Worm (Caenorhabditis elegans) whole organism, L1 larva: ENCODE data around the gene dlc-3.

Experiments used
- C16A3.4 ChIP-seq: fragments of 150-350 bp; optimal IDR thresholded peaks from 2 replicates; lab custom pipeline; 2014; ENCODE audit warnings: missing biosample characterization, missing genetic modification characterization
- Y116A8C.19 ChIP-seq: sonication (generic microtip); optimal IDR thresholded peaks from 2 replicates; lab custom pipeline; 2016; ENCODE audit warnings: missing compliant biosample characterization, missing genetic modification characterization, borderline replicate concordance
- aha-1 ChIP-seq: fragments of 150-350 bp; optimal IDR thresholded peaks from 2 replicates; lab custom pipeline; 2014; ENCODE audit warnings: missing biosample characterization, missing genetic modification characterization
- alr-1 ChIP-seq: fragments of 200-800 bp; sonication (Bioruptor generic); optimal IDR thresholded peaks from 2 replicates; lab custom pipeline; 2018; ENCODE audit warnings: borderline replicate concordance, mild to moderate bottlenecking, missing genetic modification characterization, missing compliant biosample characterization
- ama-1 ChIP-seq: fragments of 150-350 bp; optimal IDR thresholded peaks from 2 replicates; lab custom pipeline; 2014
- blmp-1 ChIP-seq: fragments of 150-350 bp; optimal IDR thresholded peaks from 2 replicates; lab custom pipeline; 2014; ENCODE audit warnings: missing biosample characterization, missing genetic modification characterization
- ceh-63 ChIP-seq: fragments of 200-800 bp; sonication (Bioruptor generic); optimal IDR thresholded peaks from 2 replicates; lab custom pipeline; 2018; ENCODE audit warnings: mild to moderate bottlenecking, missing genetic modification characterization, missing compliant biosample characterization
- ceh-8 ChIP-seq: fragments of 200-800 bp; sonication (Bioruptor generic); optimal IDR thresholded peaks from 2 replicates; lab custom pipeline; 2018; ENCODE audit warnings: mild to moderate bottlenecking, missing genetic modification characterization, moderate library complexity, missing compliant biosample characterization
- ceh-82 ChIP-seq, 3 experiments: fragments of 150-350 bp in 1 of 3; sonication (generic microtip) in 2 of 3; optimal IDR thresholded peaks; 2 replicates each; lab custom pipeline; 2014 to 2017; ENCODE audit warnings: missing biosample characterization in 3 of 3, missing genetic modification characterization in 3 of 3
- ces-1 ChIP-seq: fragments of 150-350 bp; optimal IDR thresholded peaks from 2 replicates; lab custom pipeline; 2014; ENCODE audit warnings: missing biosample characterization, missing genetic modification reagents, missing genetic modification characterization
- dsc-1 ChIP-seq: sonication (generic microtip); optimal IDR thresholded peaks from 2 replicates; lab custom pipeline; 2016; ENCODE audit warnings: mild to moderate bottlenecking, missing genetic modification characterization, missing compliant biosample characterization
- elt-2 ChIP-seq: sonication (generic microtip); optimal IDR thresholded peaks from 2 replicates; lab custom pipeline; 2016; ENCODE audit warnings: missing genetic modification characterization, mild to moderate bottlenecking, inconsistent platforms, missing compliant biosample characterization, missing genetic modification reagents
- elt-3 ChIP-seq, 6 experiments: fragments of 150-350 bp in 1 of 6; sonication (generic microtip); optimal IDR thresholded peaks; 2 replicates each; lab custom pipeline; 2017 to 2018; ENCODE audit warnings: missing biosample characterization in 6 of 6, missing genetic modification characterization in 6 of 6, inconsistent platforms in 1 of 6
- ets-5 ChIP-seq: fragments of 200-800 bp; sonication (Bioruptor generic); IDR thresholded peaks from 2 replicates; pipeline ENCODE4 v1.3.6; 2022; ENCODE audit warnings: missing genetic modification characterization, missing compliant biosample characterization
- fkh-10 ChIP-seq: sonication (generic microtip); optimal IDR thresholded peaks from 2 replicates; lab custom pipeline; 2017; ENCODE audit warnings: missing biosample characterization, missing genetic modification reagents, missing genetic modification characterization
- fkh-4 ChIP-seq: sonication (generic microtip); optimal IDR thresholded peaks from 2 replicates; lab custom pipeline; 2016; ENCODE audit warnings: missing compliant biosample characterization, missing genetic modification characterization, borderline replicate concordance
- fkh-8 ChIP-seq: sonication (generic microtip); optimal IDR thresholded peaks from 2 replicates; lab custom pipeline; 2016; ENCODE audit warnings: mild to moderate bottlenecking, missing genetic modification characterization, missing compliant biosample characterization
- fos-1 ChIP-seq: fragments of 150-350 bp; optimal IDR thresholded peaks from 2 replicates; lab custom pipeline; 2014; ENCODE audit warnings: missing biosample characterization, missing genetic modification characterization
- grh-1 ChIP-seq: fragments of 200-800 bp; sonication (Bioruptor generic); IDR thresholded peaks from 2 replicates; pipeline ENCODE4 v1.3.6; 2022; ENCODE audit warnings: missing genetic modification reagents, missing genetic modification characterization, missing compliant biosample characterization
- hlh-4 ChIP-seq: sonication (generic microtip); optimal IDR thresholded peaks from 2 replicates; lab custom pipeline; 2016; ENCODE audit warnings: mild to moderate bottlenecking, missing genetic modification characterization, missing compliant biosample characterization
- hpl-2 ChIP-seq: fragments of 150-350 bp; optimal IDR thresholded peaks from 2 replicates; lab custom pipeline; 2014; ENCODE audit warnings: missing biosample characterization, missing genetic modification reagents, missing genetic modification characterization
- irx-1 ChIP-seq: sonication (generic microtip); optimal IDR thresholded peaks from 2 replicates; lab custom pipeline; 2016; ENCODE audit warnings: missing genetic modification characterization, missing compliant biosample characterization
- lin-14 ChIP-seq: fragments of 200-800 bp; sonication (Bioruptor generic); optimal IDR thresholded peaks from 2 replicates; lab custom pipeline; 2018; ENCODE audit warnings: mild to moderate bottlenecking, missing genetic modification characterization, moderate library complexity, missing compliant biosample characterization
- lir-3 ChIP-seq: sonication (generic microtip); optimal IDR thresholded peaks from 2 replicates; lab custom pipeline; 2016; ENCODE audit warnings: mild to moderate bottlenecking, missing genetic modification characterization, moderate library complexity, missing compliant biosample characterization; ENCODE audit not compliant: poor library complexity
- lsy-2 ChIP-seq, 2 experiments: fragments of 150-350 bp; optimal IDR thresholded peaks; 2 replicates each; lab custom pipeline; 2014; ENCODE audit warnings: missing biosample characterization in 2 of 2, missing genetic modification characterization in 2 of 2
- mab-9 ChIP-seq: fragments of 200-800 bp; sonication (Bioruptor generic); IDR thresholded peaks from 2 replicates; pipeline ENCODE4 v1.3.6; 2022; ENCODE audit warnings: missing genetic modification reagents, missing genetic modification characterization, missing compliant biosample characterization
- mdl-1 ChIP-seq, 2 experiments: fragments of 150-350 bp; optimal IDR thresholded peaks; 2 replicates each; lab custom pipeline; 2014 to 2017; ENCODE audit warnings: missing biosample characterization in 2 of 2, missing genetic modification characterization in 2 of 2, inconsistent platforms in 1 of 2
- mef-2 ChIP-seq: fragments of 150-350 bp; optimal IDR thresholded peaks from 2 replicates; lab custom pipeline; 2014; ENCODE audit warnings: missing biosample characterization, missing genetic modification characterization
- nhr-11 ChIP-seq: fragments of 150-350 bp; optimal IDR thresholded peaks from 2 replicates; lab custom pipeline; 2014; ENCODE audit warnings: missing biosample characterization, missing genetic modification characterization
- nhr-12 ChIP-seq: sonication (generic microtip); optimal IDR thresholded peaks from 2 replicates; lab custom pipeline; 2017; ENCODE audit warnings: missing biosample characterization, missing genetic modification characterization
- nhr-19 ChIP-seq: fragments of 200-800 bp; sonication (Bioruptor generic); conservative IDR thresholded peaks from 2 replicates; pipeline ENCODE4 v1.3.6; 2022; ENCODE audit warnings: missing genetic modification characterization, missing compliant biosample characterization
- nhr-20 ChIP-seq: sonication (generic microtip); optimal IDR thresholded peaks from 2 replicates; lab custom pipeline; 2016; ENCODE audit warnings: mild to moderate bottlenecking, missing genetic modification characterization, missing compliant biosample characterization
- nhr-28 ChIP-seq: fragments of 150-350 bp; optimal IDR thresholded peaks from 2 replicates; lab custom pipeline; 2014; ENCODE audit warnings: missing biosample characterization, missing genetic modification characterization
- nhr-71 ChIP-seq: sonication (generic microtip); optimal IDR thresholded peaks from 2 replicates; lab custom pipeline; 2016; ENCODE audit warnings: mild to moderate bottlenecking, missing genetic modification characterization, moderate library complexity, missing compliant biosample characterization
- nhr-77 ChIP-seq: fragments of 150-350 bp; optimal IDR thresholded peaks from 2 replicates; lab custom pipeline; 2014; ENCODE audit warnings: missing biosample characterization, missing genetic modification characterization
- nhr-90 ChIP-seq: sonication (generic microtip); optimal IDR thresholded peaks from 2 replicates; lab custom pipeline; 2016; ENCODE audit warnings: mild to moderate bottlenecking, missing genetic modification characterization, missing compliant biosample characterization; ENCODE audit not compliant: poor library complexity
- pag-3 ChIP-seq: sonication (generic microtip); optimal IDR thresholded peaks from 2 replicates; lab custom pipeline; 2017; ENCODE audit warnings: missing genetic modification characterization, mild to moderate bottlenecking, missing compliant biosample characterization, antibody characterized with exemption, borderline replicate concordance; ENCODE audit not compliant: insufficient read depth
- pqm-1 ChIP-seq: sonication (generic microtip); optimal IDR thresholded peaks from 3 replicates; lab custom pipeline; 2017; ENCODE audit warnings: missing biosample characterization, missing genetic modification characterization
- rnt-1 ChIP-seq: sonication (generic microtip); optimal IDR thresholded peaks from 2 replicates; lab custom pipeline; 2016; ENCODE audit warnings: mild to moderate bottlenecking, missing genetic modification characterization, moderate library complexity, missing compliant biosample characterization
- snpc-4 ChIP-seq: fragments of 150-350 bp; optimal IDR thresholded peaks from 2 replicates; lab custom pipeline; 2014; ENCODE audit warnings: missing biosample characterization, missing genetic modification characterization
- sox-4 ChIP-seq: sonication (generic microtip); optimal IDR thresholded peaks from 2 replicates; lab custom pipeline; 2016; ENCODE audit warnings: missing genetic modification characterization, missing compliant biosample characterization
- sptf-1 ChIP-seq: fragments of 150-350 bp; optimal IDR thresholded peaks from 2 replicates; lab custom pipeline; 2014; ENCODE audit warnings: missing biosample characterization, missing genetic modification characterization
- sup-37 ChIP-seq: fragments of 200-800 bp; sonication (Bioruptor generic); optimal IDR thresholded peaks from 2 replicates; lab custom pipeline; 2018; ENCODE audit warnings: mild to moderate bottlenecking, missing genetic modification characterization, missing compliant biosample characterization
- swsn-7 ChIP-seq: sonication (generic microtip); optimal IDR thresholded peaks from 2 replicates; lab custom pipeline; 2016; ENCODE audit warnings: missing genetic modification characterization, missing compliant biosample characterization
- tbx-2 ChIP-seq: sonication (generic microtip); optimal IDR thresholded peaks from 2 replicates; lab custom pipeline; 2016; ENCODE audit warnings: missing genetic modification characterization, missing compliant biosample characterization
- tlp-1 ChIP-seq: fragments of 150-350 bp; optimal IDR thresholded peaks from 2 replicates; lab custom pipeline; 2014; ENCODE audit warnings: missing biosample characterization, missing genetic modification characterization
- unc-130 ChIP-seq: fragments of 150-350 bp; optimal IDR thresholded peaks from 2 replicates; lab custom pipeline; 2017; ENCODE audit warnings: missing biosample characterization, missing genetic modification characterization, inconsistent platforms
- unc-30 ChIP-seq: sonication (generic microtip); optimal IDR thresholded peaks from 2 replicates; lab custom pipeline; 2017; ENCODE audit warnings: missing biosample characterization, missing genetic modification characterization
- unc-62 ChIP-seq: fragments of 150-350 bp; optimal IDR thresholded peaks from 2 replicates; lab custom pipeline; 2014; ENCODE audit warnings: missing biosample characterization, missing genetic modification reagents, missing genetic modification characterization
- vab-15 ChIP-seq: sonication (generic microtip); optimal IDR thresholded peaks from 2 replicates; lab custom pipeline; 2017; ENCODE audit warnings: missing genotype, mild to moderate bottlenecking, missing genetic modification characterization, missing compliant biosample characterization
- zag-1 ChIP-seq: fragments of 150-350 bp; optimal IDR thresholded peaks from 2 replicates; lab custom pipeline; 2014; ENCODE audit warnings: missing biosample characterization, missing genetic modification characterization
- ztf-11 ChIP-seq, 2 experiments: sonication (generic microtip); optimal IDR thresholded peaks; 2 replicates each; lab custom pipeline; 2016 to 2017; ENCODE audit warnings: missing genetic modification characterization in 2 of 2, missing biosample characterization in 1 of 2, missing compliant biosample characterization in 1 of 2

dlc-3 gene

DNA sequence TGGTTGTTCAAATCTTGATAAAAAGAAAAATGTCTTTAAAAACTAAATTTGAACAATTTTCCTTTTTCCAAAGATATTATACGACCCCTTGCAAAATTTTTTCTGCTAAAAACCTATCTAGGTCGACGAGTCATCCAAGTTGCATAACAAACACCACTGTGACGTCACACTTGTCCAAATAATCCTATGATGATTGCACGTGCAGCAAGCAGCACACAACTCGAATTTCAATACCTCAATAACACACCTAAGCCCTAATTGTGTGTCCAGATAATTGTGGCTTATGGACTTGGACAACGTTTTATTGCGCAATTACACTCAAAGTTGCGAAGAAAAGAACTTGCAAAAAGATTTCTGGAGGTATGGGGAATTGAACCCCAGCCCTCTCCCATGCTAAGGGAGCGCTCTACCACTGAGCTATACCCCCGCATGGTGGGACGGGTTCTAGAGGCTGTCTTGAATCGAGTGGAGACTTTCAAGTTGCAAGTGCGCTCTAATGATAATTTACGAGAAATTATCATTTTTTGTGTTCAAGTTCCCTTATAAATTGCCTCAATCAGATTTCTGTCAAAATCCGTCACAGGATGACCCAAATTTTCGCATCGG is 43.1 kb upstream of the dlc-3 start:
- TF ChIP-seq ceh-82 (tag; optimal IDR thresholded peaks at IDR 0.05; lab: Kevin White, UChicago) (peak in 1 of 3 experiments; percentile 5), grh-1 (no peak), nhr-11 (tag; lab: Kevin White, UChicago) (no peak), hlh-4 (tag; lab: Kevin White, UChicago) (no peak), nhr-77 (peak; percentile 57), unc-130 (tag; lab: Kevin White, UChicago) (peak; percentile 28), alr-1 (no peak), nhr-12 (tag; lab: Kevin White, UChicago) (no peak), Y116A8C.19 (tag; lab: Kevin White, UChicago) (no peak), sox-4 (tag; lab: Kevin White, UChicago) (no peak), hpl-2 (no peak), snpc-4 (no peak), ets-5 (GFP tag; lab: Robert Waterston, UW) (no peak), mef-2 (tag; lab: Kevin White, UChicago) (no peak), sptf-1 (tag; lab: Kevin White, UChicago) (no peak), ama-1 (lab: Kevin White, UChicago) (no peak), elt-3 (tag; optimal IDR thresholded peaks at IDR 0.05; lab: Kevin White, UChicago) (peak in 1 of 6 experiments; percentile 20), mdl-1 (tag; optimal IDR thresholded peaks at IDR 0.05; lab: Kevin White, UChicago) (peak in 1 of 2 experiments; percentile 48), fkh-10 (GFP tag; lab: Kevin White, UChicago) (no peak), vab-15 (tag; lab: Kevin White, UChicago) (no peak), sup-37 (GFP tag; lab: Kevin White, UChicago) (no peak), unc-62 (GFP tag; lab: Kevin White, UChicago) (no peak), pag-3 (tag; lab: Kevin White, UChicago) (no peak), lin-14 (GFP tag; lab: Kevin White, UChicago) (peak; percentile 66), fos-1 (tag; lab: Kevin White, UChicago) (no peak), blmp-1 (tag; lab: Kevin White, UChicago) (no peak), elt-2 (no peak), nhr-19 (peak; percentile 65), fkh-8 (tag; lab: Kevin White, UChicago) (peak; percentile 75), ztf-11 (tag; optimal IDR thresholded peaks at IDR 0.05; lab: Kevin White, UChicago) (no peak), nhr-28 (tag; lab: Kevin White, UChicago) (no peak), aha-1 (tag; lab: Kevin White, UChicago) (no peak), fkh-4 (tag; lab: Kevin White, UChicago) (no peak), mab-9 (GFP tag; lab: Robert Waterston, UW) (peak; percentile 59; the same call in 1 of the 2 replicates), tlp-1 (tag; lab: Kevin White, UChicago) (no peak), irx-1 (tag; lab: Kevin White, UChicago) (no peak), ceh-8 (no peak), zag-1 (tag; lab: Kevin White, UChicago) (no peak), ceh-63 (no peak), unc-30 (tag; lab: Kevin White, UChicago) (no peak), ces-1 (no peak), nhr-90 (tag; lab: Kevin White, UChicago) (peak; percentile 79), lir-3 (peak; percentile 51), nhr-71 (tag; lab: Kevin White, UChicago) (peak; percentile 79), nhr-20 (tag; lab: Kevin White, UChicago) (peak; percentile 53), C16A3.4 (tag; lab: Kevin White, UChicago) (peak; percentile 63), rnt-1 (peak; percentile 76), tbx-2 (tag; lab: Kevin White, UChicago) (peak; percentile 45), swsn-7 (peak; percentile 52), pqm-1 (tag; lab: Kevin White, UChicago) (no peak), lsy-2 (tag; optimal IDR thresholded peaks at IDR 0.05; lab: Kevin White, UChicago) (peak; percentile 28 to 68), dsc-1 (tag; lab: Kevin White, UChicago) (peak; percentile 52)
